Worm (Caenorhabditis elegans) whole organism, midembryonic: ENCODE data around the gene C48B4.6.

Experiments
- T22C8.4 ChIP-seq: fragments of 200-800 bp; sonication (Bioruptor generic); IDR thresholded peaks from 2 replicates; pipeline ENCODE4 v1.3.6; 2022; ENCODE audit warnings: missing genetic modification characterization, missing compliant biosample characterization
- cog-1 ChIP-seq: sonication (generic microtip); optimal IDR thresholded peaks from 2 replicates; lab custom pipeline; 2016; ENCODE audit warnings: missing genetic modification characterization, missing compliant biosample characterization
- flt-1 ChIP-seq: fragments of 200-800 bp; sonication (Bioruptor generic); IDR thresholded peaks from 2 replicates; pipeline ENCODE4 v1.3.6; 2022; ENCODE audit warnings: missing genetic modification characterization, missing compliant biosample characterization
- klf-2 ChIP-seq: fragments of 200-800 bp; sonication (Bioruptor generic); conservative IDR thresholded peaks from 2 replicates; pipeline ENCODE4 v1.3.6; 2022; ENCODE audit warnings: missing genetic modification reagents, missing genetic modification characterization, missing compliant biosample characterization
- med-1 ChIP-seq: sonication (generic microtip); optimal IDR thresholded peaks from 2 replicates; lab custom pipeline; 2017; ENCODE audit warnings: missing genetic modification characterization, mild to moderate bottlenecking, missing compliant biosample characterization, antibody characterized with exemption, missing genetic modification reagents; ENCODE audit not compliant: insufficient read depth
- ref-1 ChIP-seq: fragments of 200-800 bp; sonication (Bioruptor generic); conservative IDR thresholded peaks from 2 replicates; pipeline ENCODE4 v1.3.6; 2022; ENCODE audit warnings: missing genetic modification reagents, missing genetic modification characterization, missing compliant biosample characterization
- tab-1 ChIP-seq: fragments of 200-800 bp; sonication (Bioruptor generic); IDR thresholded peaks from 2 replicates; pipeline ENCODE4 v1.3.6; 2022; ENCODE audit warnings: missing genetic modification characterization, missing compliant biosample characterization
- ztf-23 ChIP-seq: fragments of 200-800 bp; sonication (Bioruptor generic); IDR thresholded peaks from 2 replicates; pipeline ENCODE4 v1.3.6; 2022; ENCODE audit warnings: missing genetic modification reagents, missing genetic modification characterization, missing compliant biosample characterization
- ztf-29 ChIP-seq: fragments of 200-800 bp; sonication (Bioruptor generic); IDR thresholded peaks from 2 replicates; pipeline ENCODE4 v1.3.6; 2022; ENCODE audit warnings: missing genetic modification reagents, missing genetic modification characterization, missing compliant biosample characterization

C48B4.6 gene

DNA sequence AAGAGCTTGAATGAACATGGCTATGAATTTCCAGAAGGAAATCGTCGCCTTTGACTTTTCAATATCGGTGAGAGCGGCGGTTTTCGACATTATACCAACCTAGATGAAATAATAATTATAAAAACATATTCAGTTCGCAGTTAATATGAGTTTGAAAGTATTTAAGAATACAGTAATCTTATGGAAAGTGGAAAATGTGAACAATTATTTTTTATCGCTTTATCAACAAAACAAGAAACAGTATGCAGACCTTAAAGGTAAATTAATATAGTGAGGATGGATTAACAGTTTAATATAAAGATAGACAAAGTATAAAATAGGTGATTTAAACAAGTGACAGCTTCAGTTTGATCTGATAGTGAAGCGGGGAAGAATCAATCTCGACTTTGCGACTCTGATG, at the start of gene C48B4.6:
Gene C48B4.6, minus strand, starts transcription at position 101 of the 400 bp plus-strand sequence.
- TF ChIP-seq ref-1 (GFP tag; lab: Robert Waterston, UW), result no peak
- TF ChIP-seq klf-2 (GFP tag; lab: Robert Waterston, UW), result no peak
- no peak for TF ChIP-seq cog-1 (tag; lab: Kevin White, UChicago)
- no peak for TF ChIP-seq ztf-23 (GFP tag; lab: Robert Waterston, UW)
- no peak for TF ChIP-seq flt-1 (GFP tag; lab: Robert Waterston, UW)
- TF ChIP-seq tab-1 (GFP tag; lab: Robert Waterston, UW), result no peak
- TF ChIP-seq med-1, result no peak
- no peak for TF ChIP-seq T22C8.4 (GFP tag; lab: Robert Waterston, UW)
- TF ChIP-seq ztf-29 (GFP tag; lab: Robert Waterston, UW), result no peak

- no peak for TF ChIP-seq ref-1 (GFP tag; lab: Robert Waterston, UW)
- TF ChIP-seq klf-2 (GFP tag; lab: Robert Waterston, UW), result no peak
Observed at ce11 chrIII:9600645-9601044, 42.3 kb upstream of the C48B4.6 start, which contains the start of gene F58A4.2. Gene F58A4.2, minus strand, starts transcription at chrIII:9600745.

ce11 chrIII:9598168-9598567, 39.8 kb upstream of the C48B4.6 start, which contains the start of gene F58A4.1:
Gene F58A4.1, plus strand, starts transcription at chrIII:9598468.
- no peak for TF ChIP-seq ztf-23 (GFP tag; lab: Robert Waterston, UW)
- TF ChIP-seq med-1, result no peak
- TF ChIP-seq flt-1 (GFP tag; lab: Robert Waterston, UW), result no peak
- TF ChIP-seq tab-1 (GFP tag; lab: Robert Waterston, UW), result no peak
- TF ChIP-seq ztf-29 (GFP tag; lab: Robert Waterston, UW), result no peak
- no peak for TF ChIP-seq T22C8.4 (GFP tag; lab: Robert Waterston, UW)

DNA sequence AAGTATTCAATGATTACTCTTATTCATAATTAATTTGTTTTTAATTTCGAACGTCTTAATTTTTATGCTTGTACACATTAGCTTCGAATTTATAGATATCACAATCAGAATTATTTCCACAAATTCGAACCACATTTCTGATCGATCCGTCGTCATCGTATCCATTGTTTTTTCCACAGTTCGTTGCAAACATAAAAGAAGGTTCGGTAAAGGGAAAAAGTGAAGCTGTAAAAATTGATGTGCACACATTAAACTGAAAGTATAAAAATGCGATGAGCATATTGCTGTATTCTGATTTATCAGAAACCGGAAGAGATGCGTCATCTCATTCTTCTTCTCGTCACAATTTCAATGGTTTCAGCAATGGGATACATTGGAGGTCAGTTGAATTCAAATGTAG, 38.7 kb upstream of the C48B4.6 start, which contains the start of gene C48B4.12:
Gene C48B4.12, plus strand, starts transcription at position 301 of the 400 bp plus-strand sequence.
- TF ChIP-seq med-1 (no peak), ztf-29 (GFP tag; lab: Robert Waterston, UW) (no peak), cog-1 (tag; lab: Kevin White, UChicago) (no peak)

- TF ChIP-seq T22C8.4 (GFP tag; lab: Robert Waterston, UW) (no peak), klf-2 (GFP tag; lab: Robert Waterston, UW) (no peak), med-1 (no peak), ref-1 (GFP tag; lab: Robert Waterston, UW) (no peak), flt-1 (GFP tag; lab: Robert Waterston, UW) (no peak), ztf-23 (GFP tag; lab: Robert Waterston, UW) (no peak), ztf-29 (GFP tag; lab: Robert Waterston, UW) (no peak), cog-1 (tag; lab: Kevin White, UChicago) (no peak), tab-1 (GFP tag; lab: Robert Waterston, UW) (no peak)
Observed at ce11 chrIII:9595563-9595962, 37.2 kb upstream of the C48B4.6 start, which contains the start of gene rom-2. Gene rom-2, minus strand, starts transcription at chrIII:9595663.

DNA sequence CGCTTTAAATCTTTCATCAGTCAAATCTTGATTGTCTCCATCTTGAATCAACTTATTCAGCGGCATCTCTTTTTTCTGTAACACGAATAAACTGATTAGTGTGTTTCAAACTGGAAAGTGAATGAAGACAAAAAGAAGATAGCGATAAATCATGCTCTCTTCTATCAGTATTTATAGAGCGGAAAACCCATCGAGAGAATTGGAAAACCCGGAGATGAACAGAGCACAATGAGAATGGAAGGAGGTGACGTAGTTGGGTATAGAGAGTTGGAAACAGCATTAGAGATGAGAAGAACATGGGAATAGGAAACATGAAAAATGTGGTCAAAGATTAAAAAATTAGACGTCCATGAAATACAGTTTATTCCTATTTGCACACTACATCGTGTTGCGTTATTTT, 33.8 kb upstream of the C48B4.6 start, which contains the start of gene acox-1.5:
Gene acox-1.5, minus strand, starts transcription at position 75 of the 400 bp plus-strand sequence.
- no peak for TF ChIP-seq ztf-23 (GFP tag; lab: Robert Waterston, UW)
- TF ChIP-seq klf-2 (GFP tag; lab: Robert Waterston, UW), result no peak
- no peak for TF ChIP-seq cog-1 (tag; lab: Kevin White, UChicago)

DNA sequence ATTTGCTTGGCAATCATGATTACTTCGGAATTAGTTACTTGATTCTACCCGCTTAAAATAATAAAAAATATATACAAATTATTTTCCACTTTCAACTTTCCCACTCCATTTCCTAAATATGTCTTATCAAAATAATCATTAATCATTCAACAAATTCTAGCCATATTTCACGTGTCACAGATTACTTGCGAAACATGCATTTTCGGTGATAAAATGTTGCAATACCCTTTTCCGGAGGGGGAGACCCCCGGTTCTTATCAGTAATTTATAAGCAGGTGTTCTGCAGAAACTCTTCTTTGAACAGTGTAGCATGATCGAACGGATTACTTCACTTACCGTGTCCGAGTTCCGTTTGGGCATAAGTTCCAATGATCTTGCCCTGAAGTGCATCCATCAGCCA, 31.8 kb upstream of the C48B4.6 start:
- TF ChIP-seq cog-1 (tag; lab: Kevin White, UChicago) (no peak), flt-1 (GFP tag; lab: Robert Waterston, UW) (no peak), ztf-29 (GFP tag; lab: Robert Waterston, UW) (no peak), klf-2 (GFP tag; lab: Robert Waterston, UW) (no peak), ztf-23 (GFP tag; lab: Robert Waterston, UW) (no peak), med-1 (no peak), tab-1 (GFP tag; lab: Robert Waterston, UW) (no peak), T22C8.4 (GFP tag; lab: Robert Waterston, UW) (no peak)

DNA sequence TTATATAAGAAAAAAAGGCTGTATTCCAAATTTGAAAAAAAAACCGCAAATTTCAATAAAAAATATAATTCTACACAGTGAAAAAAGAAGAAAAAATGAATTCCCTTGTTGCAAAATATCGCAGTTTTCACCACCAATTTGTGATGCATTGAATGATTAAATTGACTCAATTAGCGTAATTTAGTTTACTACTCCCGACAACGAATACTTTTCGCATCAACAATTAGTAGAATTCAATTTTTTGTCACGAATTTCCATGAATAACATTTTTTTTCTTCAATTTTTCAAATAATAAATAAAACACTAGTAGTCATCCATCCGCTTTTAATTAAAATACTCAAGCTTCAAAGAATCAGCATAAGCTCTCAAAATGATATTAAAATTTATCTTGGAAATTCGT, 27.0 kb upstream of the C48B4.6 start:
- TF ChIP-seq flt-1 (GFP tag; lab: Robert Waterston, UW), result no peak
- TF ChIP-seq T22C8.4 (GFP tag; lab: Robert Waterston, UW), result no peak
- no peak for TF ChIP-seq cog-1 (tag; lab: Kevin White, UChicago)
- no peak for TF ChIP-seq klf-2 (GFP tag; lab: Robert Waterston, UW)
- no peak for TF ChIP-seq ztf-29 (GFP tag; lab: Robert Waterston, UW)
- no peak for TF ChIP-seq med-1
- TF ChIP-seq tab-1 (GFP tag; lab: Robert Waterston, UW), result no peak
- TF ChIP-seq ref-1 (GFP tag; lab: Robert Waterston, UW), result no peak
- no peak for TF ChIP-seq ztf-23 (GFP tag; lab: Robert Waterston, UW)

ce11 chrIII:9583224-9583623, 24.9 kb upstream of the C48B4.6 start:
- TF ChIP-seq ztf-29 (GFP tag; lab: Robert Waterston, UW) (no peak), ref-1 (GFP tag; lab: Robert Waterston, UW) (no peak)

- TF ChIP-seq cog-1 (tag; lab: Kevin White, UChicago), result no peak
- TF ChIP-seq klf-2 (GFP tag; lab: Robert Waterston, UW), result no peak
- no peak for TF ChIP-seq med-1
- TF ChIP-seq T22C8.4 (GFP tag; lab: Robert Waterston, UW), result no peak
- no peak for TF ChIP-seq flt-1 (GFP tag; lab: Robert Waterston, UW)
- no peak for TF ChIP-seq ztf-23 (GFP tag; lab: Robert Waterston, UW)
- TF ChIP-seq tab-1 (GFP tag; lab: Robert Waterston, UW), result no peak
- no peak for TF ChIP-seq ztf-29 (GFP tag; lab: Robert Waterston, UW)
- no peak for TF ChIP-seq ref-1 (GFP tag; lab: Robert Waterston, UW)
Observed at ce11 chrIII:9582240-9582639, 23.9 kb upstream of the C48B4.6 start, which contains the start of gene C48B4.3. Gene C48B4.3, minus strand, starts transcription at chrIII:9582388.
